Fruit fly (Drosophila melanogaster) whole organism, embryonic: ENCODE measurements around the gene Acp63F.

Experiments used
- Atf6 ChIP-seq: fragments of 200-800 bp; sonication (Bioruptor generic); IDR thresholded peaks from 2 replicates; pipeline ENCODE4 v1.3.6; 2022; ENCODE audit warnings: missing biosample characterization, missing genetic modification characterization
- Bteb2 ChIP-seq: fragments of 200-800 bp; sonication (Bioruptor generic); optimal IDR thresholded peaks from 2 replicates; lab custom pipeline; 2016; ENCODE audit warnings: missing biosample characterization, missing genetic modification characterization
- CG10267 ChIP-seq: fragments of 200-800 bp; sonication (Bioruptor generic); optimal IDR thresholded peaks from 2 replicates; lab custom pipeline; 2018; ENCODE audit warnings: missing biosample characterization, mild to moderate bottlenecking, missing genetic modification characterization, moderate library complexity
- CG10431 ChIP-seq: fragments of 200-800 bp; sonication (Bioruptor generic); optimal IDR thresholded peaks from 3 replicates; lab custom pipeline; 2018; ENCODE audit warnings: missing biosample characterization, mild to moderate bottlenecking, missing genetic modification characterization
- CG10979 ChIP-seq: fragments of 200-800 bp; sonication (Bioruptor generic); optimal IDR thresholded peaks from 2 replicates; lab custom pipeline; 2018; ENCODE audit warnings: missing biosample characterization, mild to moderate bottlenecking, missing genetic modification characterization, moderate library complexity
- CG14860 ChIP-seq: fragments of 200-800 bp; sonication (Bioruptor generic); IDR thresholded peaks from 3 replicates; pipeline ENCODE4 v1.3.6; 2022; ENCODE audit warnings: missing biosample characterization, missing genetic modification characterization; ENCODE audit not compliant: partially characterized antibody
- CG14965 ChIP-seq: fragments of 200-800 bp; sonication (Bioruptor generic); optimal IDR thresholded peaks from 2 replicates; lab custom pipeline; 2016; ENCODE audit warnings: missing biosample characterization, missing genetic modification characterization, borderline replicate concordance
- CG16815 ChIP-seq: fragments of 200-800 bp; sonication (Bioruptor generic); optimal IDR thresholded peaks from 3 replicates; lab custom pipeline; 2017; ENCODE audit warnings: missing biosample characterization, mild to moderate bottlenecking, missing genetic modification characterization
- CG17568 ChIP-seq: fragments of 200-800 bp; sonication (Bioruptor generic); optimal IDR thresholded peaks from 2 replicates; lab custom pipeline; 2018; ENCODE audit warnings: missing biosample characterization, mild to moderate bottlenecking, missing genetic modification characterization, moderate library complexity
- CG31224 ChIP-seq: fragments of 200-800 bp; sonication (Bioruptor generic); IDR thresholded peaks from 2 replicates; pipeline ENCODE4 v1.3.6; 2022; ENCODE audit warnings: missing biosample characterization, missing genetic modification characterization
- CG32767 ChIP-seq: fragments of 200-800 bp; sonication (Bioruptor generic); IDR thresholded peaks from 2 replicates; pipeline ENCODE4 v1.3.6; 2022; ENCODE audit warnings: missing biosample characterization, missing genetic modification characterization
- CG3407 ChIP-seq: fragments of 200-800 bp; sonication (Bioruptor generic); optimal IDR thresholded peaks from 2 replicates; lab custom pipeline; 2018; ENCODE audit warnings: missing biosample characterization, mild to moderate bottlenecking, missing genetic modification characterization
- CG34376 ChIP-seq: fragments of 200-800 bp; sonication (Bioruptor generic); optimal IDR thresholded peaks from 2 replicates; lab custom pipeline; 2018; ENCODE audit warnings: missing biosample characterization, mild to moderate bottlenecking, missing genetic modification characterization
- CG4424 ChIP-seq: fragments of 200-800 bp; sonication (Bioruptor generic); optimal IDR thresholded peaks from 3 replicates; lab custom pipeline; 2016; ENCODE audit warnings: missing biosample characterization, missing genetic modification characterization
- CG6765 ChIP-seq: fragments of 200-800 bp; sonication (Bioruptor generic); optimal IDR thresholded peaks from 3 replicates; lab custom pipeline; 2017; ENCODE audit warnings: missing biosample characterization, mild to moderate bottlenecking, missing genetic modification characterization
- CG8478 ChIP-seq: fragments of >200 bp; optimal IDR thresholded peaks from 2 replicates; lab custom pipeline; 2018
- CG9876 ChIP-seq: fragments of 200-800 bp; sonication (Bioruptor generic); optimal IDR thresholded peaks from 2 replicates; lab custom pipeline; 2016; ENCODE audit warnings: missing biosample characterization, missing genetic modification characterization
- Dref ChIP-seq: fragments of 200-800 bp; sonication (Bioruptor generic); IDR thresholded peaks from 2 replicates; pipeline ENCODE4 v1.3.6; 2022; ENCODE audit warnings: missing biosample characterization, missing genetic modification characterization
- E2f2 ChIP-seq: fragments of 200-800 bp; sonication (Bioruptor generic); IDR thresholded peaks from 2 replicates; pipeline ENCODE4 v1.3.6; 2022; ENCODE audit warnings: missing biosample characterization, missing genetic modification characterization
- GATAe ChIP-seq: fragments of 200-800 bp; sonication (Bioruptor generic); conservative IDR thresholded peaks from 2 replicates; pipeline ENCODE4 v1.3.6; 2022; ENCODE audit warnings: missing biosample characterization, missing genetic modification characterization
- HLH3B ChIP-seq: fragments of 200-800 bp; sonication (Bioruptor generic); IDR thresholded peaks from 2 replicates; pipeline ENCODE4 v1.3.6; 2022; ENCODE audit warnings: missing biosample characterization, missing genetic modification characterization
- HLH54F ChIP-seq: fragments of 200-800 bp; sonication (Bioruptor generic); optimal IDR thresholded peaks from 3 replicates; lab custom pipeline; 2016; ENCODE audit warnings: missing biosample characterization, missing genetic modification characterization
- Max ChIP-seq: fragments of 200-800 bp; sonication (Bioruptor generic); optimal IDR thresholded peaks from 2 replicates; lab custom pipeline; 2016; ENCODE audit warnings: missing biosample characterization, mild to moderate bottlenecking, missing genetic modification characterization
- Meics ChIP-seq: fragments of 200-800 bp; sonication (Bioruptor generic); optimal IDR thresholded peaks from 2 replicates; lab custom pipeline; 2017; ENCODE audit warnings: missing biosample characterization, mild to moderate bottlenecking, missing genetic modification characterization
- Myb ChIP-seq: fragments of 200-800 bp; sonication (Bioruptor generic); optimal IDR thresholded peaks from 2 replicates; lab custom pipeline; 2016; ENCODE audit warnings: missing biosample characterization, missing genetic modification characterization
- Oli ChIP-seq: fragments of 200-800 bp; sonication (Bioruptor generic); optimal IDR thresholded peaks from 2 replicates; lab custom pipeline; 2018; ENCODE audit warnings: missing biosample characterization, mild to moderate bottlenecking, missing genetic modification characterization, moderate library complexity
- Opbp ChIP-seq: fragments of 200-800 bp; sonication (Bioruptor generic); IDR thresholded peaks from 3 replicates; pipeline ENCODE4 v1.3.6; 2022; ENCODE audit warnings: missing biosample characterization, missing genetic modification characterization; ENCODE audit not compliant: partially characterized antibody
- TFAM ChIP-seq: fragments of 200-800 bp; sonication (Bioruptor generic); optimal IDR thresholded peaks from 2 replicates; lab custom pipeline; 2017; ENCODE audit warnings: missing biosample characterization, missing genetic modification characterization, inconsistent platforms
- bbx ChIP-seq: fragments of 200-800 bp; sonication (Bioruptor generic); IDR thresholded peaks from 2 replicates; pipeline ENCODE4 v1.3.6; 2022; ENCODE audit warnings: missing biosample characterization, missing genetic modification characterization; ENCODE audit not compliant: partially characterized antibody
- cato ChIP-seq: fragments of 200-800 bp; sonication (Bioruptor generic); optimal IDR thresholded peaks from 2 replicates; lab custom pipeline; 2016; ENCODE audit warnings: missing biosample characterization, missing genetic modification characterization, borderline replicate concordance
- croc ChIP-seq: fragments of 200-800 bp; sonication (Bioruptor generic); conservative IDR thresholded peaks from 3 replicates; pipeline ENCODE4 v1.3.6; 2022; ENCODE audit warnings: missing biosample characterization, missing genetic modification characterization
- crol ChIP-seq: fragments of 200-800 bp; sonication (Bioruptor generic); IDR thresholded peaks from 2 replicates; pipeline ENCODE4 v1.3.6; 2022; ENCODE audit warnings: missing biosample characterization, missing genetic modification characterization
- ewg ChIP-seq: fragments of 200-800 bp; sonication (Bioruptor generic); optimal IDR thresholded peaks from 3 replicates; lab custom pipeline; 2017; ENCODE audit warnings: mild to moderate bottlenecking, missing biosample characterization, missing genetic modification reagents, missing genetic modification characterization
- hb ChIP-seq: fragments of 200-800 bp; sonication (Bioruptor generic); IDR thresholded peaks from 3 replicates; pipeline ENCODE4 v1.3.6; 2022; ENCODE audit warnings: missing biosample characterization, missing genetic modification characterization; ENCODE audit not compliant: partially characterized antibody
- insv ChIP-seq, 2 experiments: fragments of 200-800 bp; sonication (Bioruptor generic); optimal IDR thresholded peaks; 3 replicates each; lab custom pipeline; 2016 to 2018; ENCODE audit warnings: missing biosample characterization in 2 of 2, missing genetic modification characterization in 2 of 2
- kah ChIP-seq: fragments of 200-800 bp; sonication (Bioruptor generic); optimal IDR thresholded peaks from 2 replicates; lab custom pipeline; 2018; ENCODE audit warnings: missing biosample characterization, mild to moderate bottlenecking, missing genetic modification characterization
- lab ChIP-seq: fragments of 200-800 bp; sonication (Bioruptor generic); optimal IDR thresholded peaks from 3 replicates; lab custom pipeline; 2017; ENCODE audit warnings: missing biosample characterization, missing genetic modification characterization, mild to moderate bottlenecking, moderate library complexity, missing genetic modification reagents
- lov ChIP-seq, 2 experiments: fragments of 200-800 bp in 1 of 2; fragments of >200 bp in 1 of 2; sonication (Bioruptor generic) in 1 of 2; IDR thresholded peaks in 1 of 2; optimal IDR thresholded peaks in 1 of 2; 2 replicates in 1 of 2; 3 replicates in 1 of 2; pipeline versions ENCODE4 v1.3.6 to Lab custom; 2017 to 2022; ENCODE audit warnings: missing biosample characterization in 1 of 2, missing genetic modification characterization in 1 of 2
- nerfin-2 ChIP-seq: fragments of 200-800 bp; sonication (Bioruptor generic); IDR thresholded peaks from 2 replicates; pipeline ENCODE4 v1.3.6; 2022; ENCODE audit warnings: missing biosample characterization, missing genetic modification characterization; ENCODE audit not compliant: partially characterized antibody
- nmo ChIP-seq: fragments of 200-800 bp; sonication (Bioruptor generic); optimal IDR thresholded peaks from 2 replicates; lab custom pipeline; 2018; ENCODE audit warnings: missing biosample characterization, mild to moderate bottlenecking, missing genetic modification characterization, moderate library complexity
- ranshi ChIP-seq: fragments of 200-800 bp; sonication (Bioruptor generic); IDR thresholded peaks from 2 replicates; pipeline ENCODE4 v1.3.6; 2022; ENCODE audit warnings: missing biosample characterization, missing genetic modification characterization
- rib ChIP-seq: fragments of 200-800 bp; sonication (Bioruptor generic); IDR thresholded peaks from 2 replicates; pipeline ENCODE4 v1.3.6; 2022; ENCODE audit warnings: missing biosample characterization, missing genetic modification characterization
- run ChIP-seq: fragments of 200-800 bp; sonication (Bioruptor generic); optimal IDR thresholded peaks from 3 replicates; lab custom pipeline; 2018; ENCODE audit warnings: missing biosample characterization, mild to moderate bottlenecking, missing genetic modification characterization
- shn ChIP-seq: fragments of 200-800 bp; sonication (Bioruptor generic); optimal IDR thresholded peaks from 3 replicates; lab custom pipeline; 2016; ENCODE audit warnings: missing biosample characterization, missing genetic modification characterization
- sug ChIP-seq: fragments of 200-800 bp; optimal IDR thresholded peaks from 2 replicates; lab custom pipeline; 2019; ENCODE audit warnings: missing biosample characterization, mild to moderate bottlenecking, missing genetic modification characterization, moderate library complexity
- unc-4 ChIP-seq: fragments of 200-800 bp; sonication (Bioruptor generic); IDR thresholded peaks from 2 replicates; pipeline ENCODE4 v1.3.6; 2022; ENCODE audit warnings: missing biosample characterization, missing genetic modification characterization; ENCODE audit not compliant: partially characterized antibody
- vfl ChIP-seq: fragments of 200-800 bp; sonication (Bioruptor generic); optimal IDR thresholded peaks from 2 replicates; lab custom pipeline; 2016; ENCODE audit warnings: missing biosample characterization, missing genetic modification characterization
- vvl ChIP-seq: fragments of 200-800 bp; sonication (Bioruptor generic); IDR thresholded peaks from 2 replicates; pipeline ENCODE4 v1.3.6; 2022; ENCODE audit warnings: missing biosample characterization, missing genetic modification characterization
- wdn ChIP-seq: fragments of 200-800 bp; sonication (Bioruptor generic); IDR thresholded peaks from 2 replicates; pipeline ENCODE4 v1.3.6; 2022; ENCODE audit warnings: missing biosample characterization, missing genetic modification characterization
- yki ChIP-seq: fragments of >200 bp; optimal IDR thresholded peaks from 3 replicates; lab custom pipeline; 2018

The Acp63F gene

DNA sequence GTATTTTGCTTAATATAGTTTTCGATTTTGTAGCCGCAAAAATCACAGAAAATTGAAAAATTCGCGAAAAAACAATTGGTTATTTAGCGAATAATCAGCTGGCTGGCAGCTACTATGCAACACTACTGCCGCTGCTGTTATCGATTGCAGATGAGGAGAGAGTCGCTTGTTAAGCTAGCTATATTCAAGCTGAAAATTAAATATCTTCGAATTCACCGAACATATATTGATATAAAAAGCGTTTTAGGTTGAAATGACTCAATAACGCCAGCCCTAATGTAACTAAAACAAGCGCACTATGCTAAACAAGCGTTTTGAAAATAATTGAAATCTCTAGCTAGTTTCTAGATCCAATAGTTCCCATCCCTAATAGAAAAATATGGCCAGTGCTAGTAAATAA, 9.8 kb downstream of the Acp63F start, which contains the start of the genes CG32264, ntc and IntS10 (continued):
- TF ChIP-seq CG32767 (no peak), vfl (GFP tag; lab: Kevin White, UChicago) (peak; percentile 85), CG34376 (GFP tag; lab: Kevin White, UChicago) (peak; percentile 68), bbx (GFP tag; lab: Robert Waterston, UW) (no peak), run (tag; lab: Kevin White, UChicago) (no peak), Dref (peak; percentile 72), lab (GFP tag; lab: Kevin White, UChicago) (peak; percentile 69), Opbp (GFP tag; lab: Robert Waterston, UW) (no peak), shn (GFP tag; lab: Kevin White, UChicago) (peak; percentile 87), Oli (tag; lab: Kevin White, UChicago) (peak; percentile 45), CG10431 (GFP tag; lab: Kevin White, UChicago) (peak; percentile 39), lov (optimal IDR thresholded peaks at IDR 0.05; lab: Kevin White, UChicago) (no peak), lov (GFP tag; IDR thresholded peaks at IDR 0.05; lab: Robert Waterston, UW) (no peak), E2f2 (GFP tag; lab: Robert Waterston, UW) (peak; percentile 37; the same call in 1 of the 2 replicates), CG16815 (GFP tag; lab: Kevin White, UChicago) (peak; percentile 64), Max (GFP tag; lab: Kevin White, UChicago) (peak; percentile 75), kah (no peak), CG31224 (GFP tag; lab: Robert Waterston, UW) (peak; percentile 56), wdn (GFP tag; lab: Robert Waterston, UW) (no peak), CG3407 (GFP tag; lab: Kevin White, UChicago) (no peak), CG10979 (peak; percentile 53), nerfin-2 (GFP tag; lab: Robert Waterston, UW) (no peak), insv (GFP tag; optimal IDR thresholded peaks at IDR 0.05; lab: Kevin White, UChicago) (peak in 1 of 2 experiments; percentile 54), CG9876 (GFP tag; lab: Kevin White, UChicago) (peak; percentile 69), TFAM (GFP tag; lab: Kevin White, UChicago) (no peak), unc-4 (GFP tag; lab: Robert Waterston, UW) (peak; percentile 60), CG8478 (lab: Kevin White, UChicago) (no peak), yki (no peak), CG17568 (GFP tag; lab: Kevin White, UChicago) (peak; percentile 14), crol (GFP tag; lab: Robert Waterston, UW) (no peak), GATAe (GFP tag; lab: Robert Waterston, UW) (no peak), CG4424 (GFP tag; lab: Kevin White, UChicago) (peak; percentile 55), rib (GFP tag; lab: Robert Waterston, UW) (peak; percentile 71), HLH54F (peak; percentile 84), vvl (GFP tag; lab: Robert Waterston, UW) (peak; percentile 21; the same call in 1 of the 2 replicates), CG14965 (GFP tag; lab: Kevin White, UChicago) (no peak), ewg (GFP tag; lab: Kevin White, UChicago) (peak; percentile 34), hb (GFP tag; lab: Robert Waterston, UW) (peak; percentile 50; the same call in 1 of the 3 replicates), nmo (GFP tag; lab: Kevin White, UChicago) (peak; percentile 86), sug (peak; percentile 84), HLH3B (GFP tag; lab: Robert Waterston, UW) (no peak; the same call in 1 of the 2 replicates), Atf6 (GFP tag; lab: Robert Waterston, UW) (peak; percentile 44; the same call in 1 of the 2 replicates), croc (GFP tag; lab: Robert Waterston, UW) (peak; percentile 34; the same call in 2 of the 3 replicates), Myb (GFP tag; lab: Kevin White, UChicago) (peak; percentile 73), cato (peak; percentile 61), ranshi (GFP tag; lab: Robert Waterston, UW) (0 out of 2 replicates have a peak, but pooled peaks have one; percentile 55), CG14860 (GFP tag; lab: Robert Waterston, UW) (no peak), Bteb2 (peak; percentile 72), Meics (peak; percentile 66), CG6765 (no peak), CG10267 (tag; lab: Kevin White, UChicago) (peak; percentile 97)
